Worm (Caenorhabditis elegans) whole organism, L1 larva: ENCODE measurements around the gene scc-2.

Experiments used
- F16B12.6 ChIP-seq: fragments of 150-350 bp; optimal IDR thresholded peaks from 2 replicates; lab custom pipeline; 2014; ENCODE audit warnings: missing biosample characterization, missing genetic modification characterization
- aha-1 ChIP-seq: fragments of 150-350 bp; optimal IDR thresholded peaks from 2 replicates; lab custom pipeline; 2014; ENCODE audit warnings: missing biosample characterization, missing genetic modification characterization
- alr-1 ChIP-seq: fragments of 200-800 bp; sonication (Bioruptor generic); optimal IDR thresholded peaks from 2 replicates; lab custom pipeline; 2018; ENCODE audit warnings: borderline replicate concordance, mild to moderate bottlenecking, missing genetic modification characterization, missing compliant biosample characterization
- aly-2 ChIP-seq: fragments of 150-350 bp; optimal IDR thresholded peaks from 2 replicates; lab custom pipeline; 2014; ENCODE audit warnings: missing biosample characterization, missing genetic modification characterization
- ama-1 ChIP-seq: fragments of 150-350 bp; optimal IDR thresholded peaks from 2 replicates; lab custom pipeline; 2014
- ceh-8 ChIP-seq: fragments of 200-800 bp; sonication (Bioruptor generic); optimal IDR thresholded peaks from 2 replicates; lab custom pipeline; 2018; ENCODE audit warnings: mild to moderate bottlenecking, missing genetic modification characterization, moderate library complexity, missing compliant biosample characterization
- ceh-88 ChIP-seq: fragments of 200-800 bp; sonication (Bioruptor generic); IDR thresholded peaks from 2 replicates; pipeline ENCODE4 v1.3.6; 2022; ENCODE audit warnings: missing genetic modification characterization, missing compliant biosample characterization
- ceh-90 ChIP-seq: sonication (generic microtip); optimal IDR thresholded peaks from 2 replicates; lab custom pipeline; 2016; ENCODE audit warnings: missing genetic modification characterization, missing compliant biosample characterization
- ces-1 ChIP-seq: fragments of 150-350 bp; optimal IDR thresholded peaks from 2 replicates; lab custom pipeline; 2014; ENCODE audit warnings: missing biosample characterization, missing genetic modification reagents, missing genetic modification characterization
- dsc-1 ChIP-seq: sonication (generic microtip); optimal IDR thresholded peaks from 2 replicates; lab custom pipeline; 2016; ENCODE audit warnings: mild to moderate bottlenecking, missing genetic modification characterization, missing compliant biosample characterization
- efl-3 ChIP-seq: fragments of 200-800 bp; sonication (Bioruptor generic); optimal IDR thresholded peaks from 2 replicates; lab custom pipeline; 2018; ENCODE audit warnings: mild to moderate bottlenecking, missing genetic modification characterization, missing compliant biosample characterization
- egl-13 ChIP-seq: sonication (generic microtip); optimal IDR thresholded peaks from 2 replicates; lab custom pipeline; 2016; ENCODE audit warnings: missing genotype, missing genetic modification reagents, missing genetic modification characterization, missing compliant biosample characterization
- elt-2 ChIP-seq: sonication (generic microtip); optimal IDR thresholded peaks from 2 replicates; lab custom pipeline; 2016; ENCODE audit warnings: missing genetic modification characterization, mild to moderate bottlenecking, inconsistent platforms, missing compliant biosample characterization, missing genetic modification reagents
- ets-5 ChIP-seq: fragments of 200-800 bp; sonication (Bioruptor generic); IDR thresholded peaks from 2 replicates; pipeline ENCODE4 v1.3.6; 2022; ENCODE audit warnings: missing genetic modification characterization, missing compliant biosample characterization
- fkh-10 ChIP-seq: sonication (generic microtip); optimal IDR thresholded peaks from 2 replicates; lab custom pipeline; 2017; ENCODE audit warnings: missing biosample characterization, missing genetic modification reagents, missing genetic modification characterization
- fkh-4 ChIP-seq: sonication (generic microtip); optimal IDR thresholded peaks from 2 replicates; lab custom pipeline; 2016; ENCODE audit warnings: missing compliant biosample characterization, missing genetic modification characterization, borderline replicate concordance
- fos-1 ChIP-seq: fragments of 150-350 bp; optimal IDR thresholded peaks from 2 replicates; lab custom pipeline; 2014; ENCODE audit warnings: missing biosample characterization, missing genetic modification characterization
- grh-1 ChIP-seq: fragments of 200-800 bp; sonication (Bioruptor generic); IDR thresholded peaks from 2 replicates; pipeline ENCODE4 v1.3.6; 2022; ENCODE audit warnings: missing genetic modification reagents, missing genetic modification characterization, missing compliant biosample characterization
- hlh-17 ChIP-seq: fragments of 200-800 bp; sonication (Bioruptor generic); optimal IDR thresholded peaks from 2 replicates; lab custom pipeline; 2018; ENCODE audit warnings: missing genetic modification characterization, mild to moderate bottlenecking, missing compliant biosample characterization, moderate library complexity, borderline replicate concordance
- hlh-4 ChIP-seq: sonication (generic microtip); optimal IDR thresholded peaks from 2 replicates; lab custom pipeline; 2016; ENCODE audit warnings: mild to moderate bottlenecking, missing genetic modification characterization, missing compliant biosample characterization
- hpl-2 ChIP-seq: fragments of 150-350 bp; optimal IDR thresholded peaks from 2 replicates; lab custom pipeline; 2014; ENCODE audit warnings: missing biosample characterization, missing genetic modification reagents, missing genetic modification characterization
- jun-1 ChIP-seq: fragments of 150-350 bp; optimal IDR thresholded peaks from 2 replicates; lab custom pipeline; 2014; ENCODE audit warnings: missing biosample characterization, missing genetic modification reagents, missing genetic modification characterization
- lin-14 ChIP-seq: fragments of 200-800 bp; sonication (Bioruptor generic); optimal IDR thresholded peaks from 2 replicates; lab custom pipeline; 2018; ENCODE audit warnings: mild to moderate bottlenecking, missing genetic modification characterization, moderate library complexity, missing compliant biosample characterization
- lin-39 ChIP-seq: fragments of 150-350 bp; optimal IDR thresholded peaks from 2 replicates; lab custom pipeline; 2014; ENCODE audit warnings: missing biosample characterization, missing genetic modification reagents, missing genetic modification characterization
- mab-9 ChIP-seq: fragments of 200-800 bp; sonication (Bioruptor generic); IDR thresholded peaks from 2 replicates; pipeline ENCODE4 v1.3.6; 2022; ENCODE audit warnings: missing genetic modification reagents, missing genetic modification characterization, missing compliant biosample characterization
- mef-2 ChIP-seq: fragments of 150-350 bp; optimal IDR thresholded peaks from 2 replicates; lab custom pipeline; 2014; ENCODE audit warnings: missing biosample characterization, missing genetic modification characterization
- mep-1 ChIP-seq: fragments of 150-350 bp; optimal IDR thresholded peaks from 2 replicates; lab custom pipeline; 2014; ENCODE audit warnings: missing biosample characterization, missing genetic modification characterization
- nhr-11 ChIP-seq: fragments of 150-350 bp; optimal IDR thresholded peaks from 2 replicates; lab custom pipeline; 2014; ENCODE audit warnings: missing biosample characterization, missing genetic modification characterization
- nhr-19 ChIP-seq: fragments of 200-800 bp; sonication (Bioruptor generic); conservative IDR thresholded peaks from 2 replicates; pipeline ENCODE4 v1.3.6; 2022; ENCODE audit warnings: missing genetic modification characterization, missing compliant biosample characterization
- nhr-28 ChIP-seq: fragments of 150-350 bp; optimal IDR thresholded peaks from 2 replicates; lab custom pipeline; 2014; ENCODE audit warnings: missing biosample characterization, missing genetic modification characterization
- nhr-47 ChIP-seq: sonication (generic microtip); optimal IDR thresholded peaks from 2 replicates; lab custom pipeline; 2016; ENCODE audit warnings: mild to moderate bottlenecking, missing genetic modification characterization, moderate library complexity, missing compliant biosample characterization
- nhr-71 ChIP-seq: sonication (generic microtip); optimal IDR thresholded peaks from 2 replicates; lab custom pipeline; 2016; ENCODE audit warnings: mild to moderate bottlenecking, missing genetic modification characterization, moderate library complexity, missing compliant biosample characterization
- nhr-76 ChIP-seq: sonication (generic microtip); optimal IDR thresholded peaks from 2 replicates; lab custom pipeline; 2017; ENCODE audit warnings: missing biosample characterization, missing genetic modification characterization
- nhr-84 ChIP-seq: sonication (generic microtip); optimal IDR thresholded peaks from 2 replicates; lab custom pipeline; 2017; ENCODE audit warnings: missing biosample characterization, missing genetic modification characterization
- pag-3 ChIP-seq: sonication (generic microtip); optimal IDR thresholded peaks from 2 replicates; lab custom pipeline; 2017; ENCODE audit warnings: missing genetic modification characterization, mild to moderate bottlenecking, missing compliant biosample characterization, antibody characterized with exemption, borderline replicate concordance; ENCODE audit not compliant: insufficient read depth
- skn-1 ChIP-seq: fragments of 150-350 bp; optimal IDR thresholded peaks from 2 replicates; lab custom pipeline; 2014; ENCODE audit warnings: missing biosample characterization, missing genetic modification characterization
- snu-23 ChIP-seq: sonication (generic microtip); optimal IDR thresholded peaks from 2 replicates; lab custom pipeline; 2016; ENCODE audit warnings: missing genetic modification characterization, missing compliant biosample characterization
- sox-4 ChIP-seq: sonication (generic microtip); optimal IDR thresholded peaks from 2 replicates; lab custom pipeline; 2016; ENCODE audit warnings: missing genetic modification characterization, missing compliant biosample characterization
- sptf-1 ChIP-seq: fragments of 150-350 bp; optimal IDR thresholded peaks from 2 replicates; lab custom pipeline; 2014; ENCODE audit warnings: missing biosample characterization, missing genetic modification characterization
- sup-37 ChIP-seq: fragments of 200-800 bp; sonication (Bioruptor generic); optimal IDR thresholded peaks from 2 replicates; lab custom pipeline; 2018; ENCODE audit warnings: mild to moderate bottlenecking, missing genetic modification characterization, missing compliant biosample characterization
- tlp-1 ChIP-seq: fragments of 150-350 bp; optimal IDR thresholded peaks from 2 replicates; lab custom pipeline; 2014; ENCODE audit warnings: missing biosample characterization, missing genetic modification characterization
- unc-130 ChIP-seq: fragments of 150-350 bp; optimal IDR thresholded peaks from 2 replicates; lab custom pipeline; 2017; ENCODE audit warnings: missing biosample characterization, missing genetic modification characterization, inconsistent platforms
- unc-62 ChIP-seq: fragments of 150-350 bp; optimal IDR thresholded peaks from 2 replicates; lab custom pipeline; 2014; ENCODE audit warnings: missing biosample characterization, missing genetic modification reagents, missing genetic modification characterization
- unc-86 ChIP-seq: sonication (generic microtip); optimal IDR thresholded peaks from 2 replicates; lab custom pipeline; 2016; ENCODE audit warnings: missing genetic modification characterization, missing compliant biosample characterization
- unc-98 ChIP-seq: fragments of 200-800 bp; sonication (Bioruptor generic); IDR thresholded peaks from 2 replicates; pipeline ENCODE4 v1.3.6; 2022; ENCODE audit warnings: missing genetic modification characterization, missing compliant biosample characterization
- vab-15 ChIP-seq: sonication (generic microtip); optimal IDR thresholded peaks from 2 replicates; lab custom pipeline; 2017; ENCODE audit warnings: missing genotype, mild to moderate bottlenecking, missing genetic modification characterization, missing compliant biosample characterization
- zag-1 ChIP-seq: fragments of 150-350 bp; optimal IDR thresholded peaks from 2 replicates; lab custom pipeline; 2014; ENCODE audit warnings: missing biosample characterization, missing genetic modification characterization
- ztf-4 ChIP-seq: fragments of 150-350 bp; optimal IDR thresholded peaks from 2 replicates; lab custom pipeline; 2014; ENCODE audit warnings: missing biosample characterization, missing genetic modification characterization

Gene scc-2

ce11 chrII:264053-264452 lies 590 bp upstream of the scc-2 start, which contains the start of gene B0432.14:
Gene B0432.14, plus strand, starts transcription at chrII:264353.
- no peak for TF ChIP-seq hlh-17 (GFP tag; lab: Kevin White, UChicago)
- TF ChIP-seq ama-1 (lab: Kevin White, UChicago), result no peak

- TF ChIP-seq egl-13 (no peak), ceh-90 (tag; lab: Kevin White, UChicago) (no peak), vab-15 (tag; lab: Kevin White, UChicago) (no peak), aly-2 (no peak), hpl-2 (GFP tag; lab: Kevin White, UChicago) (no peak), mab-9 (GFP tag; lab: Robert Waterston, UW) (no peak), ztf-4 (tag; lab: Kevin White, UChicago) (no peak)
These were observed 5.9 kb downstream of the scc-2 start, which contains the start of gene cat-2 for ce11 chrII:257519-257918. Gene cat-2, plus strand, starts transcription at chrII:257819.

- TF ChIP-seq efl-3 (GFP tag; lab: Kevin White, UChicago) (peak; percentile 79), fos-1 (tag; lab: Kevin White, UChicago) (peak; percentile 92), nhr-28 (no peak), ces-1 (peak; percentile 93), sox-4 (tag; lab: Kevin White, UChicago) (peak; percentile 91), mef-2 (tag; lab: Kevin White, UChicago) (peak; percentile 75), sptf-1 (no peak), elt-2 (peak; percentile 79), nhr-76 (tag; lab: Kevin White, UChicago) (peak; percentile 58), nhr-47 (tag; lab: Kevin White, UChicago) (peak; percentile 98), fkh-4 (tag; lab: Kevin White, UChicago) (peak; percentile 84), F16B12.6 (peak; percentile 74), ceh-90 (tag; lab: Kevin White, UChicago) (peak; percentile 74), fkh-10 (peak; percentile 95), zag-1 (tag; lab: Kevin White, UChicago) (peak; percentile 62), unc-86 (peak; percentile 97), ceh-8 (GFP tag; lab: Kevin White, UChicago) (peak; percentile 94), jun-1 (tag; lab: Kevin White, UChicago) (peak; percentile 90), grh-1 (peak; percentile 92), unc-130 (peak; percentile 97), nhr-19 (peak; percentile 96), unc-98 (GFP tag; lab: Robert Waterston, UW) (peak; percentile 65; the same call in 1 of the 2 replicates), hpl-2 (GFP tag; lab: Kevin White, UChicago) (peak; percentile 93), lin-14 (peak; percentile 96), nhr-84 (tag; lab: Kevin White, UChicago) (no peak), tlp-1 (no peak), aly-2 (peak; percentile 69), sup-37 (GFP tag; lab: Kevin White, UChicago) (peak; percentile 86), mep-1 (tag; lab: Kevin White, UChicago) (peak; percentile 97), aha-1 (tag; lab: Kevin White, UChicago) (peak; percentile 50), mab-9 (GFP tag; lab: Robert Waterston, UW) (peak; percentile 90), ceh-88 (GFP tag; lab: Robert Waterston, UW) (peak; percentile 90), skn-1 (peak; percentile 93), nhr-71 (peak; percentile 98), hlh-4 (tag; lab: Kevin White, UChicago) (no peak), dsc-1 (tag; lab: Kevin White, UChicago) (peak; percentile 96), lin-39 (tag; lab: Kevin White, UChicago) (peak; percentile 93), pag-3 (tag; lab: Kevin White, UChicago) (no peak), nhr-11 (tag; lab: Kevin White, UChicago) (peak; percentile 85), unc-62 (GFP tag; lab: Kevin White, UChicago) (no peak), ets-5 (no peak), ztf-4 (tag; lab: Kevin White, UChicago) (peak; percentile 95), snu-23 (GFP tag; lab: Kevin White, UChicago) (peak; percentile 99), alr-1 (tag; lab: Kevin White, UChicago) (no peak)
These were observed 8.3 kb downstream of the scc-2 start for ce11 chrII:255124-255523.
